Fruit fly (Drosophila melanogaster) whole organism, prepupa: Measurements from ENCODE around the gene CG15719.
A peak's percentile ranks its signal among the peaks of the same experiment; 100 is the strongest.

Source experiments
- CG10669 ChIP-seq: fragments of 200-800 bp; sonication (Bioruptor generic); optimal IDR thresholded peaks from 3 replicates; lab custom pipeline; 2018; ENCODE audit warnings: missing biosample characterization, mild to moderate bottlenecking, missing genetic modification characterization, moderate library complexity
- CG32006 ChIP-seq: fragments of 200-800 bp; sonication (Bioruptor generic); optimal IDR thresholded peaks from 3 replicates; lab custom pipeline; 2017; ENCODE audit warnings: missing biosample characterization, mild to moderate bottlenecking, missing genetic modification characterization
- CG34406 ChIP-seq: fragments of 200-800 bp; sonication (Bioruptor generic); optimal IDR thresholded peaks from 3 replicates; lab custom pipeline; 2016; ENCODE audit warnings: missing biosample characterization, missing genetic modification characterization
- CG6163 ChIP-seq: fragments of 200-800 bp; sonication (Bioruptor generic); IDR thresholded peaks from 3 replicates; pipeline ENCODE4 v1.3.6; 2022; ENCODE audit warnings: missing biosample characterization, missing genetic modification characterization
- CG7368 ChIP-seq: fragments of 200-800 bp; sonication (Bioruptor generic); optimal IDR thresholded peaks from 3 replicates; lab custom pipeline; 2016; ENCODE audit warnings: missing biosample characterization, missing genetic modification characterization
- CG8319 ChIP-seq: fragments of 200-800 bp; sonication (Bioruptor generic); optimal IDR thresholded peaks from 3 replicates; lab custom pipeline; 2016; ENCODE audit warnings: missing biosample characterization, missing genetic modification characterization
- Eip78C ChIP-seq: fragments of 200-800 bp; sonication (Bioruptor generic); peaks from one replicate; lab custom pipeline; 2016; ENCODE audit warnings: missing biosample characterization, missing genetic modification characterization
- Eip93F ChIP-seq: fragments of 200-800 bp; sonication (Bioruptor generic); optimal IDR thresholded peaks from 2 replicates; lab custom pipeline; 2016; ENCODE audit warnings: missing biosample characterization, mild to moderate bottlenecking, missing genetic modification characterization
- Gug ChIP-seq: fragments of 200-800 bp; sonication (Bioruptor generic); IDR thresholded peaks from 2 replicates; pipeline ENCODE4 v1.3.6; 2022; ENCODE audit warnings: missing biosample characterization, missing genetic modification characterization
- Lpt ChIP-seq: fragments of 200-800 bp; sonication (Bioruptor generic); optimal IDR thresholded peaks from 3 replicates; lab custom pipeline; 2016; ENCODE audit warnings: missing biosample characterization, missing genetic modification characterization
- Met ChIP-seq: fragments of 200-800 bp; sonication (Bioruptor generic); optimal IDR thresholded peaks from 3 replicates; lab custom pipeline; 2016; ENCODE audit warnings: missing biosample characterization, missing genetic modification characterization
- Smox ChIP-seq: fragments of 200-800 bp; sonication (Bioruptor generic); optimal IDR thresholded peaks from 3 replicates; lab custom pipeline; 2016; ENCODE audit warnings: missing biosample characterization, missing genetic modification characterization
- dac ChIP-seq: fragments of 200-800 bp; sonication (Bioruptor generic); optimal IDR thresholded peaks from 2 replicates; lab custom pipeline; 2017; ENCODE audit warnings: missing biosample characterization, mild to moderate bottlenecking, missing genetic modification characterization
- fkh ChIP-seq: fragments of 200-800 bp; sonication (Bioruptor generic); optimal IDR thresholded peaks from 3 replicates; lab custom pipeline; 2017; ENCODE audit warnings: missing biosample characterization, mild to moderate bottlenecking, missing genetic modification characterization, moderate library complexity
- svp ChIP-seq: fragments of 200-800 bp; sonication (Bioruptor generic); peaks from one replicate; lab custom pipeline; 2016; ENCODE audit warnings: missing biosample characterization, missing genetic modification characterization
- topi ChIP-seq: fragments of 200-800 bp; sonication (Bioruptor generic); optimal IDR thresholded peaks from 3 replicates; lab custom pipeline; 2016; ENCODE audit warnings: missing biosample characterization, missing genetic modification characterization

CG15719 gene

dm6 chrX:12957412-12957895 is 47.2 kb downstream of the CG15719 start, which contains the start of gene hec:
Gene hec, minus strand, starts transcription at chrX:12957462.
- no peak for TF ChIP-seq Eip93F
- TF ChIP-seq CG32006: peak; percentile 21
- peak; percentile 48 for TF ChIP-seq Eip78C (GFP tag; lab: Kevin White, UChicago)
- no peak for TF ChIP-seq Gug (GFP tag; lab: Robert Waterston, UW)
- no peak for TF ChIP-seq CG7368 (GFP tag; lab: Kevin White, UChicago)
- TF ChIP-seq Lpt (GFP tag; lab: Kevin White, UChicago): no peak
- no peak for TF ChIP-seq CG6163
- TF ChIP-seq topi (GFP tag; lab: Kevin White, UChicago): no peak
- TF ChIP-seq CG34406 (GFP tag; lab: Kevin White, UChicago): no peak
- no peak for TF ChIP-seq fkh (GFP tag; lab: Kevin White, UChicago)
- TF ChIP-seq Smox (GFP tag; lab: Kevin White, UChicago): no peak
- TF ChIP-seq Met (GFP tag; lab: Kevin White, UChicago): no peak
- TF ChIP-seq CG10669 (GFP tag; lab: Kevin White, UChicago): no peak
- TF ChIP-seq CG8319 (GFP tag; lab: Kevin White, UChicago): no peak
- TF ChIP-seq dac (GFP tag; lab: Kevin White, UChicago): no peak
- peak; percentile 22 for TF ChIP-seq svp (GFP tag; lab: Kevin White, UChicago)
